Worm (Caenorhabditis elegans): ENCODE data around the gene T28D6.4.

DNA sequence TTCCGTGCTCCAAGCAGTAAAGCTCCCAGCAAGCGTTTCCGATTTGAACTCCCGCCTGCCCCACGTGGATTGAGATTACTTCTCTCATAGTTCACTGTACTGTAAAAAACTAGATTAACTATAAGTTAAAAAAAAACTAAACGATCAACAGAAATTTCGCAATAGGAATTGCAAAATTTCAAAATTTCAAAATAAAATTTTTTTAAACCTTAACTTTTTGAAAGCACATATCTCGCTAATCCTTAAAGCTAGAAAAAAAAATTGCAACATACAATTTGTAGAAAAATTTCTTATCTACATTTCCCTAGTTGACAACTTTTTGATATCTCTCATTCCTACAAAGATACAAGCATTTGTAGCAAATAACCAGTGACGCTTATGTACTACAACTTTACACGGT is 11.4 kb downstream of the T28D6.4 start, which contains the start of gene tba-7:
- TF ChIP-seq hlh-1 (tag; optimal IDR thresholded peaks at IDR 0.05) (no peak), ceh-43 (GFP tag; optimal IDR thresholded peaks at IDR 0.05) (no peak), ztf-11 (tag; optimal IDR thresholded peaks at IDR 0.05) (no peak), lsy-2 (tag; optimal IDR thresholded peaks at IDR 0.05) (no peak), nhr-28 (tag; optimal IDR thresholded peaks at IDR 0.05) (no peak)
